Fruit fly (Drosophila melanogaster): Measurements from ENCODE around the gene Ibf1.

The Ibf1 gene

dm6 chr3R:9266765-9267164 is 8.0 kb downstream of the Ibf1 start, which contains the start of the genes TrpRS and Vps16A (continued):
- TF ChIP-seq luna (GFP tag; optimal IDR thresholded peaks at IDR 0.05) (no peak), sens (GFP tag) (peak; percentile 79), CG17359 (tag; optimal IDR thresholded peaks at IDR 0.05) (no peak), unc-4 (GFP tag; IDR thresholded peaks at IDR 0.05; ENCODE audit: partially characterized antibody) (peak; percentile 98), YL-1 (GFP tag; optimal IDR thresholded peaks at IDR 0.05) (peak; percentile 92), CG9727 (GFP tag; optimal IDR thresholded peaks at IDR 0.05) (no peak), ash1 (GFP tag; optimal IDR thresholded peaks at IDR 0.05) (no peak), ssp (GFP tag; IDR thresholded peaks at IDR 0.05) (peak; percentile 97), CG8478 (optimal IDR thresholded peaks at IDR 0.05) (no peak), gfzf (GFP tag; optimal IDR thresholded peaks at IDR 0.05) (peak; percentile 23), az2 (GFP tag; optimal IDR thresholded peaks at IDR 0.05) (no peak), Six4 (GFP tag; optimal IDR thresholded peaks at IDR 0.05) (no peak), Stat92E (GFP tag; optimal IDR thresholded peaks at IDR 0.05) (no peak), MTF-1 (GFP tag; optimal IDR thresholded peaks at IDR 0.05; ENCODE audit: borderline replicate concordance) (no peak), crol (GFP tag; IDR thresholded peaks at IDR 0.05) (no peak), bab2 (GFP tag; optimal IDR thresholded peaks at IDR 0.05) (no peak), CoRest (tag; optimal IDR thresholded peaks at IDR 0.05) (no peak), Sox102F (GFP tag; optimal IDR thresholded peaks at IDR 0.05) (no peak), CG6854 (GFP tag; optimal IDR thresholded peaks at IDR 0.05) (no peak), C15 (GFP tag; IDR thresholded peaks at IDR 0.05) (no peak), CG7357 (GFP tag; IDR thresholded peaks at IDR 0.05) (peak; percentile 79), CG6689 (GFP tag; IDR thresholded peaks at IDR 0.05) (no peak), Sry-β (GFP tag; optimal IDR thresholded peaks at IDR 0.05) (no peak), cwo (GFP tag; optimal IDR thresholded peaks at IDR 0.05) (no peak), CG2712 (tag; optimal IDR thresholded peaks at IDR 0.05) (no peak), salm (tag; optimal IDR thresholded peaks at IDR 0.05) (no peak), dm (GFP tag; optimal IDR thresholded peaks at IDR 0.05) (peak; percentile 74), trh (GFP tag; optimal IDR thresholded peaks at IDR 0.05) (no peak), MESR4 (GFP tag; optimal IDR thresholded peaks at IDR 0.05) (peak; percentile 94), CG17385 (GFP tag; optimal IDR thresholded peaks at IDR 0.05) (no peak), CG7372 (GFP tag; IDR thresholded peaks at IDR 0.05) (no peak), CG9932 (GFP tag; IDR thresholded peaks at IDR 0.05) (peak; percentile 37; the same call in 1 of the 2 replicates), dati (GFP tag; IDR thresholded peaks at IDR 0.05) (no peak), H2.0 (GFP tag; IDR thresholded peaks at IDR 0.05) (no peak), phol (tag; optimal IDR thresholded peaks at IDR 0.05) (peak; percentile 35), CG15479 (GFP tag; optimal IDR thresholded peaks at IDR 0.05) (no peak), CG11247 (GFP tag; IDR thresholded peaks at IDR 0.05) (no peak), Eip74EF (GFP tag; optimal IDR thresholded peaks at IDR 0.05) (no peak), Poxn (GFP tag; IDR thresholded peaks at IDR 0.05) (no peak), CG13424 (tag; optimal IDR thresholded peaks at IDR 0.05) (peak; percentile 5), Chrac-16 (GFP tag; optimal IDR thresholded peaks at IDR 0.05) (no peak), en (GFP tag; optimal IDR thresholded peaks at IDR 0.05) (no peak), ems (GFP tag; optimal IDR thresholded peaks at IDR 0.05) (peak; percentile 17), chif (GFP tag; optimal IDR thresholded peaks at IDR 0.05) (peak in 1 of 2 experiments; percentile 19), CG1603 (tag; optimal IDR thresholded peaks at IDR 0.05) (peak; percentile 88), CG8290 (GFP tag; optimal IDR thresholded peaks at IDR 0.05) (peak; percentile 39), CG8290 (tag; optimal IDR thresholded peaks at IDR 0.05) (no peak), CG17328 (GFP tag; IDR thresholded peaks at IDR 0.05) (no peak), CG3281 (GFP tag; optimal IDR thresholded peaks at IDR 0.05) (no peak), btn (GFP tag; optimal IDR thresholded peaks at IDR 0.05) (no peak), Mes4 (GFP tag; optimal IDR thresholded peaks at IDR 0.05) (no peak), zen2 (GFP tag; IDR thresholded peaks at IDR 0.05; ENCODE audit: partially characterized antibody) (peak; percentile 99)
